Worm (Caenorhabditis elegans) whole organism, L2 larva: ENCODE results near the gene nhr-183.

Experiments
- aly-2 ChIP-seq: fragments of 150-350 bp; optimal IDR thresholded peaks from 2 replicates; lab custom pipeline; 2014; ENCODE audit warnings: missing biosample characterization, missing genetic modification characterization
- ama-1 ChIP-seq: fragments of 150-350 bp; optimal IDR thresholded peaks from 2 replicates; lab custom pipeline; 2018; ENCODE audit warnings: inconsistent platforms
- ceh-16 ChIP-seq: fragments of 150-350 bp; optimal IDR thresholded peaks from 2 replicates; lab custom pipeline; 2014; ENCODE audit warnings: missing biosample characterization, missing genetic modification characterization
- nhr-6 ChIP-seq: fragments of 150-350 bp; optimal IDR thresholded peaks from 2 replicates; lab custom pipeline; 2014; ENCODE audit warnings: missing biosample characterization, missing genetic modification characterization
- sma-3 ChIP-seq: sonication (generic microtip); optimal IDR thresholded peaks from 2 replicates; lab custom pipeline; 2016; ENCODE audit warnings: missing genetic modification reagents, missing genetic modification characterization, missing compliant biosample characterization
- ztf-4 ChIP-seq: fragments of 150-350 bp; optimal IDR thresholded peaks from 2 replicates; lab custom pipeline; 2014; ENCODE audit warnings: missing biosample characterization, missing genetic modification characterization

DNA sequence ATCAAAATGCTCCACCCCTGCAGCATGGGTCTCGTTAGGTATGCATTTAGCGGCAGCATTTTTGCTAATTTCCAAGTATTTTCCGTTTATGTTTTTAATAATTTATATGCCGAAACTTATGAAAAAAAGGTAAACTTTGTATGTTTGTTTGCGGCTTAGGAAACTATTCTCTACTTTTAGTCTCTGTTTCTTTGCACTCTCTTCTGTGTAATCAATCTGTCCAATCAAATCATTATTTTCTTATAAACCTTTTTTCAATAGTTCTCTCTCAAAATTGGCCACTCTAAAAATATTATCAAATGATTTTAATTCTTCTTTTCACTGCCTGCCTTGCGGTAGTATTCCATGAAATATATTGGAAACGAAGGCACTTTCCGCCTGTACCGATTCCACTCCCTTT is 26.4 kb downstream of the nhr-183 start:
- TF ChIP-seq ztf-4 (no peak), aly-2 (tag; lab: Kevin White, UChicago) (no peak), ceh-16 (tag; lab: Kevin White, UChicago) (no peak), sma-3 (GFP tag; lab: Kevin White, UChicago) (no peak), nhr-6 (tag; lab: Kevin White, UChicago) (no peak), ama-1 (no peak)
